Worm (Caenorhabditis elegans) whole organism, early embryonic: ENCODE results near the gene sax-7.

Experiments
- B0310.2 ChIP-seq: sonication (generic microtip); optimal IDR thresholded peaks from 2 replicates; lab custom pipeline; 2016; ENCODE audit warnings: mild to moderate bottlenecking, missing genetic modification characterization, missing compliant biosample characterization
- ama-1 ChIP-seq: fragments of 150-350 bp; optimal IDR thresholded peaks from 2 replicates; lab custom pipeline; 2014
- ceh-36 ChIP-seq: sonication (generic microtip); optimal IDR thresholded peaks from 2 replicates; lab custom pipeline; 2016; ENCODE audit warnings: missing genetic modification characterization, inconsistent platforms, missing compliant biosample characterization
- ets-7 ChIP-seq: sonication (generic microtip); optimal IDR thresholded peaks from 2 replicates; lab custom pipeline; 2016; ENCODE audit warnings: missing genotype, missing genetic modification characterization, missing compliant biosample characterization
- flt-1 ChIP-seq: fragments of 200-800 bp; sonication (Bioruptor generic); IDR thresholded peaks from 2 replicates; pipeline ENCODE4 v1.3.6; 2022; ENCODE audit warnings: missing genetic modification characterization, missing compliant biosample characterization
- hmbx-1 ChIP-seq: sonication (generic microtip); optimal IDR thresholded peaks from 2 replicates; lab custom pipeline; 2016; ENCODE audit warnings: mild to moderate bottlenecking, missing genetic modification characterization, missing compliant biosample characterization
- hmg-4 ChIP-seq: fragments of 200-800 bp; sonication (Bioruptor generic); optimal IDR thresholded peaks from 2 replicates; lab custom pipeline; 2018; ENCODE audit warnings: mild to moderate bottlenecking, missing genetic modification characterization, missing compliant biosample characterization
- hnd-1 ChIP-seq: sonication (generic microtip); optimal IDR thresholded peaks from 2 replicates; lab custom pipeline; 2016; ENCODE audit warnings: missing genetic modification characterization, missing compliant biosample characterization
- pes-1 ChIP-seq: fragments of 200-800 bp; sonication (Bioruptor generic); IDR thresholded peaks from 2 replicates; pipeline ENCODE4 v1.3.6; 2022; ENCODE audit warnings: missing genetic modification reagents, missing genetic modification characterization, missing compliant biosample characterization
- scrt-1 ChIP-seq: fragments of 200-800 bp; sonication (Bioruptor generic); IDR thresholded peaks from 2 replicates; pipeline ENCODE4 v1.3.6; 2022; ENCODE audit warnings: missing genetic modification characterization, missing compliant biosample characterization
- tbx-11 ChIP-seq: fragments of 200-800 bp; sonication (Bioruptor generic); IDR thresholded peaks from 2 replicates; pipeline ENCODE4 v1.3.6; 2022; ENCODE audit warnings: missing genetic modification characterization, missing compliant biosample characterization
- tbx-37 ChIP-seq: fragments of 200-800 bp; sonication (Bioruptor generic); conservative IDR thresholded peaks from 2 replicates; pipeline ENCODE4 v1.3.6; 2022; ENCODE audit warnings: missing genetic modification reagents, missing genetic modification characterization, missing compliant biosample characterization
- tra-4 ChIP-seq: sonication (generic microtip); optimal IDR thresholded peaks from 2 replicates; lab custom pipeline; 2017; ENCODE audit warnings: missing genetic modification characterization, missing compliant biosample characterization

- TF ChIP-seq ceh-36 (tag; lab: Kevin White, UChicago): no peak
- no peak for TF ChIP-seq hnd-1 (tag; lab: Kevin White, UChicago)
- no peak for TF ChIP-seq tbx-11 (GFP tag; lab: Robert Waterston, UW)
- TF ChIP-seq ets-7 (tag; lab: Kevin White, UChicago): no peak
- TF ChIP-seq ama-1 (lab: Kevin White, UChicago): no peak
- no peak for TF ChIP-seq hmbx-1
- no peak for TF ChIP-seq scrt-1 (GFP tag; lab: Robert Waterston, UW)
- TF ChIP-seq tra-4 (tag; lab: Kevin White, UChicago): no peak
- TF ChIP-seq tbx-37: no peak
- no peak for TF ChIP-seq B0310.2 (tag; lab: Kevin White, UChicago)
- TF ChIP-seq flt-1 (GFP tag; lab: Robert Waterston, UW): no peak
- no peak for TF ChIP-seq hmg-4 (GFP tag; lab: Kevin White, UChicago)
- TF ChIP-seq pes-1 (GFP tag; lab: Robert Waterston, UW): no peak
Observed at ce11 chrIV:8118790-8119189, 56.3 kb downstream of the sax-7 start, which contains the start of gene F42G8.8.
